Fruit fly (Drosophila melanogaster): ENCODE results near the gene eIF4H1.

eIF4H1 gene

dm6 chrX:16422466-16423124 lies 25.9 kb upstream of the eIF4H1 start, which contains the start of gene hang (continued):
- peak; percentile 8; the same call in 1 of the 3 replicates for TF ChIP-seq otp (GFP tag; IDR thresholded peaks at IDR 0.05)
- TF ChIP-seq CG3281 (GFP tag; optimal IDR thresholded peaks at IDR 0.05) = peak; percentile 53
- no peak for TF ChIP-seq GATAe (GFP tag; conservative IDR thresholded peaks at IDR 0.05)
- peak; percentile 60 for TF ChIP-seq ems (GFP tag; optimal IDR thresholded peaks at IDR 0.05)
- TF ChIP-seq CG10366 (GFP tag; IDR thresholded peaks at IDR 0.05) = no peak
- TF ChIP-seq CHES-1-like (GFP tag; optimal IDR thresholded peaks at IDR 0.05) = peak; percentile 51
- TF ChIP-seq Vsx1 (GFP tag; optimal IDR thresholded peaks at IDR 0.05) = no peak
- no peak for TF ChIP-seq CG11085 (GFP tag; IDR thresholded peaks at IDR 0.05)
- TF ChIP-seq Awh (GFP tag; IDR thresholded peaks at IDR 0.05) = no peak
- no peak for TF ChIP-seq cad (GFP tag; optimal IDR thresholded peaks at IDR 0.05)
- TF ChIP-seq tll (GFP tag; optimal IDR thresholded peaks at IDR 0.05) = no peak
- TF ChIP-seq Adf1 (GFP tag; IDR thresholded peaks at IDR 0.05) = no peak; the same call in 1 of the 2 replicates
- peak; percentile 28 to 36 for TF ChIP-seq dpn (GFP tag; optimal IDR thresholded peaks at IDR 0.05)
- no peak for TF ChIP-seq trh (GFP tag; optimal IDR thresholded peaks at IDR 0.05)
- no peak for TF ChIP-seq dati (GFP tag; IDR thresholded peaks at IDR 0.05)
- peak; percentile 87 for TF ChIP-seq CG42726 (GFP tag; IDR thresholded peaks at IDR 0.05; ENCODE audit: partially characterized antibody)
- no peak for TF ChIP-seq Dfd (GFP tag; optimal IDR thresholded peaks at IDR 0.05)
- TF ChIP-seq Rx (GFP tag; IDR thresholded peaks at IDR 0.05) = no peak
- no peak for TF ChIP-seq CTCF (GFP tag; optimal IDR thresholded peaks at IDR 0.05)
- no peak for TF ChIP-seq dmrt99B (tag; optimal IDR thresholded peaks at IDR 0.05)
- TF ChIP-seq wdn (GFP tag; IDR thresholded peaks at IDR 0.05) = 0 out of 2 replicates have a peak, but pooled peaks have one; percentile 30
- no peak for TF ChIP-seq CG11696 (GFP tag; IDR thresholded peaks at IDR 0.05)
- no peak for TF ChIP-seq CG18262 (tag; optimal IDR thresholded peaks at IDR 0.05)
- no peak for TF ChIP-seq tio (GFP tag; optimal IDR thresholded peaks at IDR 0.05)
- TF ChIP-seq Atf-2 (GFP tag; optimal IDR thresholded peaks at IDR 0.05) = peak; percentile 6
- peak; percentile 38 for TF ChIP-seq CG17328 (GFP tag; IDR thresholded peaks at IDR 0.05)
- no peak for TF ChIP-seq zen (tag; optimal IDR thresholded peaks at IDR 0.05)
- no peak for TF ChIP-seq gsb (GFP tag; IDR thresholded peaks at IDR 0.05)
- TF ChIP-seq so (GFP tag; IDR thresholded peaks at IDR 0.05) = no peak
- TF ChIP-seq hb (GFP tag; IDR thresholded peaks at IDR 0.05; ENCODE audit: partially characterized antibody) = peak; percentile 38; the same call in 2 of the 3 replicates
- TF ChIP-seq CG12391 (tag; optimal IDR thresholded peaks at IDR 0.05) = peak; percentile 7
- no peak for TF ChIP-seq ftz-f1 (GFP tag; optimal IDR thresholded peaks at IDR 0.05)
- TF ChIP-seq esg (GFP tag; conservative IDR thresholded peaks at IDR 0.05) = no peak
- no peak for TF ChIP-seq wor (GFP tag; IDR thresholded peaks at IDR 0.05)
- peak; percentile 34; the same call in 1 of the 2 replicates for TF ChIP-seq CG2129 (GFP tag; IDR thresholded peaks at IDR 0.05; ENCODE audit: partially characterized antibody)
- no peak for TF ChIP-seq CG8388 (GFP tag; optimal IDR thresholded peaks at IDR 0.05)
- no peak for TF ChIP-seq CG17612 (GFP tag; IDR thresholded peaks at IDR 0.05)
- TF ChIP-seq CG11504 (tag; optimal IDR thresholded peaks at IDR 0.05) = peak; percentile 12
- peak; percentile 9 for TF ChIP-seq CG33557 (GFP tag; optimal IDR thresholded peaks at IDR 0.05)
- TF ChIP-seq exex (tag; optimal IDR thresholded peaks at IDR 0.05) = no peak
- no peak for TF ChIP-seq NC2α (GFP tag; optimal IDR thresholded peaks at IDR 0.05)
- peak; percentile 34 for TF ChIP-seq pfk (GFP tag; optimal IDR thresholded peaks at IDR 0.05)
- no peak for TF ChIP-seq Ada2b (GFP tag; IDR thresholded peaks at IDR 0.05)
- no peak for TF ChIP-seq CG1602 (GFP tag; optimal IDR thresholded peaks at IDR 0.05)
- peak; percentile 43; the same call in 1 of the 3 replicates for TF ChIP-seq Doc3 (GFP tag; IDR thresholded peaks at IDR 0.05; ENCODE audit: partially characterized antibody)
- TF ChIP-seq CG11247 (GFP tag; IDR thresholded peaks at IDR 0.05) = peak; percentile 51
- peak; percentile 82 for TF ChIP-seq ato (GFP tag; IDR thresholded peaks at IDR 0.05; ENCODE audit: partially characterized antibody)
- peak; percentile 14 for TF ChIP-seq p53 (GFP tag; optimal IDR thresholded peaks at IDR 0.05)
- TF ChIP-seq CG34376 (GFP tag; optimal IDR thresholded peaks at IDR 0.05) = peak; percentile 67
- peak; percentile 85 for TF ChIP-seq Ets65A (GFP tag)
- TF ChIP-seq CG2712 (tag; optimal IDR thresholded peaks at IDR 0.05) = no peak
